Worm (Caenorhabditis elegans) whole organism, young adult: ENCODE measurements around the gene F14H8.5.

Experiments
- B0261.1 ChIP-seq: sonication (generic microtip); optimal IDR thresholded peaks from 2 replicates; lab custom pipeline; 2016; ENCODE audit warnings: mild to moderate bottlenecking, missing genetic modification characterization, moderate library complexity, missing compliant biosample characterization
- B0336.3 ChIP-seq: fragments of 200-800 bp; sonication (Bioruptor generic); IDR thresholded peaks from 2 replicates; pipeline ENCODE4 v1.3.6; 2022; ENCODE audit warnings: missing genetic modification characterization, missing compliant biosample characterization
- D2030.7 ChIP-seq: fragments of 200-800 bp; sonication (Bioruptor generic); IDR thresholded peaks from 2 replicates; pipeline ENCODE4 v1.3.6; 2022; ENCODE audit warnings: missing genetic modification reagents, missing genetic modification characterization, missing compliant biosample characterization
- F22D6.2 ChIP-seq: sonication (generic microtip); optimal IDR thresholded peaks from 2 replicates; lab custom pipeline; 2016; ENCODE audit warnings: mild to moderate bottlenecking, missing genetic modification characterization, missing compliant biosample characterization
- F37B4.10 ChIP-seq: fragments of 200-800 bp; sonication (Bioruptor generic); IDR thresholded peaks from 2 replicates; pipeline ENCODE4 v1.3.6; 2022; ENCODE audit warnings: missing genetic modification characterization, missing compliant biosample characterization
- F39B2.1 ChIP-seq: fragments of 200-800 bp; sonication (Bioruptor generic); IDR thresholded peaks from 2 replicates; pipeline ENCODE4 v1.3.6; 2022; ENCODE audit warnings: missing genetic modification reagents, missing genetic modification characterization, missing compliant biosample characterization
- F49E8.2 ChIP-seq: sonication (generic microtip); optimal IDR thresholded peaks from 3 replicates; lab custom pipeline; 2017; ENCODE audit warnings: missing genetic modification characterization, mild to moderate bottlenecking, missing compliant biosample characterization, antibody characterized with exemption, moderate library complexity; ENCODE audit not compliant: insufficient read depth
- F52B5.7 ChIP-seq: sonication (generic microtip); optimal IDR thresholded peaks from 2 replicates; lab custom pipeline; 2016; ENCODE audit warnings: mild to moderate bottlenecking, missing genetic modification characterization, missing compliant biosample characterization
- F57A8.1 ChIP-seq: fragments of 200-800 bp; sonication (Bioruptor generic); optimal IDR thresholded peaks from 2 replicates; lab custom pipeline; 2018; ENCODE audit warnings: mild to moderate bottlenecking, missing genetic modification characterization, moderate library complexity, missing compliant biosample characterization
- K11D2.4 ChIP-seq: fragments of 200-800 bp; sonication (Bioruptor generic); IDR thresholded peaks from 2 replicates; pipeline ENCODE4 v1.3.6; 2022; ENCODE audit warnings: missing genetic modification reagents, missing genetic modification characterization, missing compliant biosample characterization
- K12H6.12 ChIP-seq: fragments of 200-800 bp; sonication (Bioruptor generic); optimal IDR thresholded peaks from 2 replicates; lab custom pipeline; 2018; ENCODE audit warnings: mild to moderate bottlenecking, missing genetic modification characterization, missing compliant biosample characterization
- T07F8.4 ChIP-seq: sonication (generic microtip); optimal IDR thresholded peaks from 2 replicates; lab custom pipeline; 2016; ENCODE audit warnings: mild to moderate bottlenecking, missing genetic modification characterization, moderate library complexity, missing compliant biosample characterization
- T26A5.8 ChIP-seq: sonication (generic microtip); optimal IDR thresholded peaks from 2 replicates; lab custom pipeline; 2016; ENCODE audit warnings: missing genetic modification characterization, missing compliant biosample characterization
- aptf-2 ChIP-seq: fragments of 200-800 bp; sonication (Bioruptor generic); conservative IDR thresholded peaks from 2 replicates; pipeline ENCODE4 v1.3.6; 2022; ENCODE audit warnings: missing genetic modification reagents, missing genetic modification characterization, missing compliant biosample characterization
- athp-1 ChIP-seq: sonication (generic microtip); optimal IDR thresholded peaks from 2 replicates; lab custom pipeline; 2017; ENCODE audit warnings: mild to moderate bottlenecking, missing genetic modification characterization, missing compliant biosample characterization
- cebp-2 ChIP-seq: fragments of 200-800 bp; sonication (Bioruptor generic); IDR thresholded peaks from 2 replicates; pipeline ENCODE4 v1.3.6; 2022; ENCODE audit warnings: missing genetic modification characterization, missing compliant biosample characterization
- ceh-100 ChIP-seq: fragments of 200-800 bp; sonication (Bioruptor generic); IDR thresholded peaks from 2 replicates; pipeline ENCODE4 v1.3.6; 2022; ENCODE audit warnings: missing genetic modification reagents, missing genetic modification characterization, missing compliant biosample characterization
- ceh-27 ChIP-seq: fragments of 200-800 bp; sonication (Bioruptor generic); optimal IDR thresholded peaks from 2 replicates; lab custom pipeline; 2018; ENCODE audit warnings: mild to moderate bottlenecking, missing genetic modification characterization, moderate library complexity, missing compliant biosample characterization
- ceh-40 ChIP-seq: fragments of 200-800 bp; sonication (Bioruptor generic); IDR thresholded peaks from 2 replicates; pipeline ENCODE4 v1.3.6; 2022; ENCODE audit warnings: missing genetic modification characterization, missing compliant biosample characterization
- ceh-58 ChIP-seq: fragments of 200-800 bp; sonication (Bioruptor generic); IDR thresholded peaks from 2 replicates; pipeline ENCODE4 v1.3.6; 2022; ENCODE audit warnings: missing genetic modification characterization, missing compliant biosample characterization
- dpff-1 ChIP-seq: sonication (generic microtip); optimal IDR thresholded peaks from 2 replicates; lab custom pipeline; 2017; ENCODE audit warnings: mild to moderate bottlenecking, missing genetic modification characterization, missing compliant biosample characterization
- efl-1 ChIP-seq: fragments of 150-350 bp; optimal IDR thresholded peaks from 2 replicates; lab custom pipeline; 2014; ENCODE audit warnings: missing biosample characterization, missing genetic modification reagents, missing genetic modification characterization
- egrh-3 ChIP-seq: fragments of 200-800 bp; sonication (Bioruptor generic); IDR thresholded peaks from 2 replicates; pipeline ENCODE4 v1.3.6; 2022; ENCODE audit warnings: missing genetic modification reagents, missing genetic modification characterization, missing compliant biosample characterization
- ekl-4 ChIP-seq: fragments of 200-800 bp; sonication (Bioruptor generic); IDR thresholded peaks from 2 replicates; pipeline ENCODE4 v1.3.6; 2022; ENCODE audit warnings: missing genetic modification reagents, missing genetic modification characterization, missing compliant biosample characterization
- hlh-12 ChIP-seq: sonication (generic microtip); optimal IDR thresholded peaks from 2 replicates; lab custom pipeline; 2016; ENCODE audit warnings: missing genetic modification characterization, missing compliant biosample characterization
- lag-1 ChIP-seq: fragments of 200-800 bp; sonication (Bioruptor generic); IDR thresholded peaks from 2 replicates; pipeline ENCODE4 v1.3.6; 2022; ENCODE audit warnings: missing genetic modification reagents, missing genetic modification characterization, missing compliant biosample characterization
- lin-26 ChIP-seq: fragments of 200-800 bp; sonication (Bioruptor generic); IDR thresholded peaks from 2 replicates; pipeline ENCODE4 v1.3.6; 2022; ENCODE audit warnings: missing genetic modification reagents, missing genetic modification characterization, missing compliant biosample characterization
- lin-54 ChIP-seq: fragments of 200-800 bp; sonication (Bioruptor generic); optimal IDR thresholded peaks from 2 replicates; lab custom pipeline; 2018; ENCODE audit warnings: mild to moderate bottlenecking, missing genetic modification characterization, missing compliant biosample characterization
- lir-1 ChIP-seq: fragments of 200-800 bp; sonication (Bioruptor generic); conservative IDR thresholded peaks from 2 replicates; pipeline ENCODE4 v1.3.6; 2022; ENCODE audit warnings: missing genetic modification reagents, missing genetic modification characterization, missing compliant biosample characterization
- lsl-1 ChIP-seq: fragments of 200-800 bp; sonication (Bioruptor generic); optimal IDR thresholded peaks from 2 replicates; lab custom pipeline; 2018; ENCODE audit warnings: mild to moderate bottlenecking, missing genetic modification characterization, moderate library complexity, missing compliant biosample characterization
- madf-6 ChIP-seq: fragments of 200-800 bp; sonication (Bioruptor generic); IDR thresholded peaks from 2 replicates; pipeline ENCODE4 v1.3.6; 2022; ENCODE audit warnings: missing genetic modification reagents, missing genetic modification characterization, missing compliant biosample characterization
- madf-8 ChIP-seq: fragments of 200-800 bp; sonication (Bioruptor generic); conservative IDR thresholded peaks from 2 replicates; pipeline ENCODE4 v1.3.6; 2022; ENCODE audit warnings: missing genetic modification reagents, missing genetic modification characterization, missing compliant biosample characterization
- mes-4 ChIP-seq: sonication (generic microtip); optimal IDR thresholded peaks from 2 replicates; lab custom pipeline; 2016; ENCODE audit warnings: missing genotype, missing genetic modification characterization, missing compliant biosample characterization
- nhr-80 ChIP-seq: sonication (generic microtip); optimal IDR thresholded peaks from 2 replicates; lab custom pipeline; 2016; ENCODE audit warnings: missing genetic modification characterization, missing compliant biosample characterization
- rcor-1 ChIP-seq: fragments of 200-800 bp; sonication (Bioruptor generic); IDR thresholded peaks from 2 replicates; pipeline ENCODE4 v1.3.6; 2022; ENCODE audit warnings: missing genetic modification reagents, missing genetic modification characterization, missing compliant biosample characterization
- repo-1 ChIP-seq: sonication (generic microtip); optimal IDR thresholded peaks from 2 replicates; lab custom pipeline; 2017; ENCODE audit warnings: mild to moderate bottlenecking, missing genetic modification characterization, missing compliant biosample characterization
- snpc-3.4 ChIP-seq: sonication (generic microtip); optimal IDR thresholded peaks from 2 replicates; lab custom pipeline; 2017; ENCODE audit warnings: missing genetic modification characterization, mild to moderate bottlenecking, missing compliant biosample characterization, antibody characterized with exemption, moderate library complexity, missing genotype, missing genetic modification reagents
- sptf-2 ChIP-seq: fragments of 200-800 bp; sonication (Bioruptor generic); optimal IDR thresholded peaks from 2 replicates; lab custom pipeline; 2018; ENCODE audit warnings: mild to moderate bottlenecking, missing genetic modification characterization, missing compliant biosample characterization
- tbp1 ChIP-seq: fragments of 200-800 bp; sonication (Bioruptor generic); optimal IDR thresholded peaks from 2 replicates; lab custom pipeline; 2018; ENCODE audit warnings: mild to moderate bottlenecking, missing genetic modification characterization, missing compliant biosample characterization
- unc-62 ChIP-seq: fragments of 150-350 bp; optimal IDR thresholded peaks from 2 replicates; lab custom pipeline; 2014; ENCODE audit warnings: missing biosample characterization, missing genetic modification reagents, missing genetic modification characterization
- zim-3 ChIP-seq: sonication (generic microtip); optimal IDR thresholded peaks from 2 replicates; lab custom pipeline; 2017; ENCODE audit warnings: mild to moderate bottlenecking, missing genetic modification characterization, moderate library complexity, missing compliant biosample characterization
- ztf-22 ChIP-seq: fragments of 200-800 bp; sonication (Bioruptor generic); optimal IDR thresholded peaks from 2 replicates; lab custom pipeline; 2018; ENCODE audit warnings: mild to moderate bottlenecking, missing genetic modification characterization, moderate library complexity, missing compliant biosample characterization
- ztf-25 ChIP-seq: fragments of 200-800 bp; sonication (Bioruptor generic); IDR thresholded peaks from 2 replicates; pipeline ENCODE4 v1.3.6; 2022; ENCODE audit warnings: missing genetic modification reagents, missing genetic modification characterization, missing compliant biosample characterization
- ztf-26 ChIP-seq: sonication (generic microtip); optimal IDR thresholded peaks from 2 replicates; lab custom pipeline; 2017; ENCODE audit warnings: missing genetic modification characterization, missing compliant biosample characterization
- ztf-3 ChIP-seq: fragments of 200-800 bp; sonication (Bioruptor generic); optimal IDR thresholded peaks from 2 replicates; lab custom pipeline; 2018; ENCODE audit warnings: mild to moderate bottlenecking, missing genetic modification characterization, missing compliant biosample characterization

Gene F14H8.5

ce11 chrV:14992627-14993117, 28.2 kb upstream of the F14H8.5 start, which contains the start of gene T01C3.3 (continued):
- TF ChIP-seq F52B5.7 (tag; lab: Kevin White, UChicago) (no peak), madf-6 (GFP tag; lab: Robert Waterston, UW) (peak; percentile 96), F49E8.2 (tag; lab: Kevin White, UChicago) (peak; percentile 42), tbp1 (GFP tag; lab: Kevin White, UChicago) (peak; percentile 32)

- no peak for TF ChIP-seq lsl-1 (GFP tag; lab: Kevin White, UChicago)
- TF ChIP-seq hlh-12 (tag; lab: Kevin White, UChicago): no peak
- TF ChIP-seq nhr-80 (tag; lab: Kevin White, UChicago): peak; percentile 22
- TF ChIP-seq T07F8.4: no peak
- no peak for TF ChIP-seq ceh-58 (GFP tag; lab: Robert Waterston, UW)
Measured at ce11 chrV:14993620-14994019, 27.2 kb upstream of the F14H8.5 start, which contains the start of gene fil-1. TSS of gene fil-1 (plus strand) at chrV:14993838.

- TF ChIP-seq B0336.3 (GFP tag; lab: Robert Waterston, UW) (no peak), ztf-25 (GFP tag; lab: Robert Waterston, UW) (no peak), B0261.1 (no peak), lin-54 (GFP tag; lab: Kevin White, UChicago) (no peak), ceh-27 (GFP tag; lab: Kevin White, UChicago) (no peak), ztf-26 (tag; lab: Kevin White, UChicago) (no peak), snpc-3.4 (tag; lab: Kevin White, UChicago) (no peak), egrh-3 (GFP tag; lab: Robert Waterston, UW) (no peak), lin-26 (no peak), D2030.7 (GFP tag; lab: Robert Waterston, UW) (no peak), cebp-2 (GFP tag; lab: Robert Waterston, UW) (no peak), ztf-3 (GFP tag; lab: Kevin White, UChicago) (no peak), ztf-22 (GFP tag; lab: Kevin White, UChicago) (no peak), madf-8 (GFP tag; lab: Robert Waterston, UW) (no peak), madf-6 (GFP tag; lab: Robert Waterston, UW) (no peak), zim-3 (no peak), lir-1 (no peak), repo-1 (tag; lab: Kevin White, UChicago) (no peak), F57A8.1 (GFP tag; lab: Kevin White, UChicago) (no peak)
Measured at ce11 chrV:14996236-14996635, 24.6 kb upstream of the F14H8.5 start, which contains the start of gene irld-14. TSS of gene irld-14 (plus strand) at chrV:14996536.

ce11 chrV:14999485-15000023, 21.3 kb upstream of the F14H8.5 start, which contains the start of gene T01C3.11:
TSS of gene T01C3.11 (plus strand) at chrV:14999535.
- TF ChIP-seq unc-62 (GFP tag; lab: Kevin White, UChicago): no peak
- TF ChIP-seq aptf-2 (GFP tag; lab: Robert Waterston, UW): no peak
- no peak for TF ChIP-seq rcor-1 (GFP tag; lab: Robert Waterston, UW)
- no peak for TF ChIP-seq F37B4.10
- TF ChIP-seq egrh-3 (GFP tag; lab: Robert Waterston, UW): no peak
- TF ChIP-seq T07F8.4: no peak
- no peak for TF ChIP-seq F39B2.1 (GFP tag; lab: Robert Waterston, UW)
- TF ChIP-seq mes-4 (tag; lab: Kevin White, UChicago): peak; percentile 16
- TF ChIP-seq athp-1 (tag; lab: Kevin White, UChicago): peak; percentile 34
- no peak for TF ChIP-seq T26A5.8
- no peak for TF ChIP-seq K12H6.12
- TF ChIP-seq F22D6.2: no peak
- TF ChIP-seq ztf-25 (GFP tag; lab: Robert Waterston, UW): no peak
- peak; percentile 56; the same call in 1 of the 2 replicates for TF ChIP-seq ekl-4 (GFP tag; lab: Robert Waterston, UW)
- TF ChIP-seq ceh-100 (GFP tag; lab: Robert Waterston, UW): no peak; the same call in 1 of the 2 replicates
- TF ChIP-seq sptf-2: no peak
- TF ChIP-seq lag-1 (GFP tag; lab: Robert Waterston, UW): no peak
- 0 out of 2 replicates have a peak, but pooled peaks have one; percentile 11 for TF ChIP-seq ceh-40 (GFP tag; lab: Robert Waterston, UW)
- TF ChIP-seq dpff-1 (tag; lab: Kevin White, UChicago): no peak
- TF ChIP-seq efl-1: no peak
- no peak for TF ChIP-seq K11D2.4 (GFP tag; lab: Robert Waterston, UW)
